Worm (Caenorhabditis elegans): Measurements from ENCODE around the gene sre-21.

DNA sequence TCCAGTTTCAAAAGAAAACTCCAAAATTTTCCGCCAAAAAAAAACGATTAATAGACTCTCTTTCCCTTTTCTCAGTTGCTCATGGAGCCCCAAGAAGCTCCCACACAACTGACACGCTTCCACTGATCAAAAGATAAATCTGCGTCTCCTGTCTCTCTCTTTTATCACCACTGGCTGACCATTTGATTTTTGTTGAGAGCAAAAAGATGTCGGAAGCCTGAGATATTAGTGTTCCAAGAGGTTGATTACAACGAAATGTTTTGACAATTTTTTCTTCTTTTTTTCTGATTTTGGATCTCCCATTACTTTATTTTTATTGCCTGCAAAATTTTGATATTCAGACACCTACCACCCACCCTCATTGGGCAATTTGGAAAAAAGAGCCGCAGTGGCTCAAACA is 40.5 kb downstream of the sre-21 start, which contains the start of gene twk-42:
- TF ChIP-seq ama-1 (optimal IDR thresholded peaks at IDR 0.05), result no peak
- no peak for TF ChIP-seq sem-4 (tag; optimal IDR thresholded peaks at IDR 0.05)
- no peak for TF ChIP-seq dmd-4 (tag; optimal IDR thresholded peaks at IDR 0.05)
- TF ChIP-seq mdl-1 (tag; optimal IDR thresholded peaks at IDR 0.05), result no peak
- no peak for TF ChIP-seq alr-1 (tag; optimal IDR thresholded peaks at IDR 0.05)
- TF ChIP-seq nhr-237 (tag; optimal IDR thresholded peaks at IDR 0.05), result no peak
- TF ChIP-seq snpc-4 (tag; optimal IDR thresholded peaks at IDR 0.05), result no peak
- TF ChIP-seq unc-62 (GFP tag; optimal IDR thresholded peaks at IDR 0.05), result no peak
- TF ChIP-seq ztf-11 (tag; optimal IDR thresholded peaks at IDR 0.05), result no peak
- no peak for TF ChIP-seq ceh-82 (tag; optimal IDR thresholded peaks at IDR 0.05)
- no peak for TF ChIP-seq elt-3 (tag; optimal IDR thresholded peaks at IDR 0.05)
- no peak for TF ChIP-seq nhr-21 (tag; optimal IDR thresholded peaks at IDR 0.05)

All from whole organism, L2 larva.